Worm (Caenorhabditis elegans) whole organism, L3 larva: ENCODE measurements around the gene F49F1.5.

ENCODE experiments used
- aly-2 ChIP-seq: fragments of 150-350 bp; optimal IDR thresholded peaks from 2 replicates; lab custom pipeline; 2014; ENCODE audit warnings: missing biosample characterization, missing genetic modification characterization
- ama-1 ChIP-seq: fragments of 150-350 bp; optimal IDR thresholded peaks from 2 replicates; lab custom pipeline; 2018
- ceh-16 ChIP-seq: sonication (generic microtip); optimal IDR thresholded peaks from 2 replicates; lab custom pipeline; 2017; ENCODE audit warnings: missing biosample characterization, missing genetic modification characterization
- ceh-28 ChIP-seq: fragments of 150-350 bp; optimal IDR thresholded peaks from 2 replicates; lab custom pipeline; 2014; ENCODE audit warnings: missing biosample characterization, missing genetic modification reagents, missing genetic modification characterization
- ceh-82 ChIP-seq: fragments of 150-350 bp; optimal IDR thresholded peaks from 2 replicates; lab custom pipeline; 2014; ENCODE audit warnings: missing biosample characterization, missing genetic modification characterization
- ceh-9 ChIP-seq: sonication (generic microtip); optimal IDR thresholded peaks from 2 replicates; lab custom pipeline; 2018; ENCODE audit warnings: missing biosample characterization, missing genetic modification characterization
- daf-12 ChIP-seq: fragments of 150-350 bp; optimal IDR thresholded peaks from 2 replicates; lab custom pipeline; 2014; ENCODE audit warnings: missing biosample characterization, missing genetic modification reagents, missing genetic modification characterization
- egl-27 ChIP-seq: sonication (generic microtip); optimal IDR thresholded peaks from 4 replicates; lab custom pipeline; 2017; ENCODE audit warnings: missing biosample characterization, missing genetic modification reagents, missing genetic modification characterization
- egl-5 ChIP-seq: fragments of 150-350 bp; optimal IDR thresholded peaks from 2 replicates; lab custom pipeline; 2017; ENCODE audit warnings: missing biosample characterization, missing genetic modification reagents, missing genetic modification characterization, inconsistent platforms
- elt-1 ChIP-seq: fragments of 150-350 bp; optimal IDR thresholded peaks from 2 replicates; lab custom pipeline; 2014; ENCODE audit warnings: missing biosample characterization, missing genetic modification characterization
- elt-2 ChIP-seq: sonication (generic microtip); optimal IDR thresholded peaks from 2 replicates; lab custom pipeline; 2016; ENCODE audit warnings: missing genetic modification reagents, mild to moderate bottlenecking, missing genetic modification characterization, missing compliant biosample characterization
- elt-3 ChIP-seq, 3 experiments: fragments of 150-350 bp in 1 of 3; sonication (generic microtip) in 2 of 3; optimal IDR thresholded peaks; 2 replicates in 2 of 3; 4 replicates in 1 of 3; lab custom pipeline; 2014 to 2017; ENCODE audit warnings: missing biosample characterization in 3 of 3, missing genetic modification characterization in 3 of 3
- eor-1 ChIP-seq, 2 experiments: fragments of 150-350 bp; optimal IDR thresholded peaks; 2 replicates each; lab custom pipeline; 2014 to 2018; ENCODE audit warnings: missing biosample characterization in 2 of 2, missing genetic modification characterization in 2 of 2
- fkh-10 ChIP-seq: sonication (generic microtip); optimal IDR thresholded peaks from 2 replicates; lab custom pipeline; 2017; ENCODE audit warnings: missing biosample characterization, missing genetic modification reagents, missing genetic modification characterization
- fkh-2 ChIP-seq: fragments of 150-350 bp; optimal IDR thresholded peaks from 2 replicates; lab custom pipeline; 2014; ENCODE audit warnings: missing biosample characterization, missing genetic modification reagents, missing genetic modification characterization
- hmg-11 ChIP-seq: sonication (generic microtip); optimal IDR thresholded peaks from 2 replicates; lab custom pipeline; 2016; ENCODE audit warnings: missing genetic modification characterization, missing compliant biosample characterization
- lin-15B ChIP-seq: fragments of 150-350 bp; optimal IDR thresholded peaks from 2 replicates; lab custom pipeline; 2014; ENCODE audit warnings: missing biosample characterization, missing genetic modification characterization
- lin-39 ChIP-seq: fragments of 150-350 bp; optimal IDR thresholded peaks from 2 replicates; lab custom pipeline; 2018; ENCODE audit warnings: missing biosample characterization, missing genetic modification reagents, missing genetic modification characterization
- lsy-12 ChIP-seq: sonication (generic microtip); optimal IDR thresholded peaks from 2 replicates; lab custom pipeline; 2016; ENCODE audit warnings: mild to moderate bottlenecking, missing genetic modification characterization, missing compliant biosample characterization
- nfya-1 ChIP-seq: sonication (generic microtip); optimal IDR thresholded peaks from 2 replicates; lab custom pipeline; 2017; ENCODE audit warnings: missing genetic modification characterization, mild to moderate bottlenecking, missing compliant biosample characterization, antibody characterized with exemption, moderate library complexity; ENCODE audit not compliant: insufficient read depth
- nhr-11 ChIP-seq: fragments of 150-350 bp; optimal IDR thresholded peaks from 2 replicates; lab custom pipeline; 2014; ENCODE audit warnings: missing biosample characterization, missing genetic modification characterization
- nhr-23 ChIP-seq: fragments of 150-350 bp; optimal IDR thresholded peaks from 2 replicates; lab custom pipeline; 2014; ENCODE audit warnings: missing biosample characterization, missing genetic modification reagents, missing genetic modification characterization
- nhr-237 ChIP-seq: fragments of 150-350 bp; optimal IDR thresholded peaks from 2 replicates; lab custom pipeline; 2014; ENCODE audit warnings: missing biosample characterization, missing genetic modification characterization
- nhr-25 ChIP-seq: sonication (generic microtip); optimal IDR thresholded peaks from 2 replicates; lab custom pipeline; 2017; ENCODE audit warnings: missing biosample characterization, missing genetic modification characterization
- nhr-67 ChIP-seq: fragments of 150-350 bp; optimal IDR thresholded peaks from 2 replicates; lab custom pipeline; 2014; ENCODE audit warnings: missing biosample characterization, missing genetic modification characterization
- nhr-77 ChIP-seq: fragments of 150-350 bp; optimal IDR thresholded peaks from 2 replicates; lab custom pipeline; 2014; ENCODE audit warnings: missing biosample characterization, missing genetic modification characterization
- pha-4 ChIP-seq: fragments of 150-350 bp; optimal IDR thresholded peaks from 2 replicates; lab custom pipeline; 2014; ENCODE audit warnings: missing biosample characterization, missing genetic modification reagents, missing genetic modification characterization
- pqm-1 ChIP-seq: fragments of 150-350 bp; optimal IDR thresholded peaks from 2 replicates; lab custom pipeline; 2017; ENCODE audit warnings: missing biosample characterization, missing genetic modification characterization, inconsistent platforms
- sea-2 ChIP-seq: fragments of 150-350 bp; sonication (generic microtip); optimal IDR thresholded peaks from 4 replicates; lab custom pipeline; 2014; ENCODE audit warnings: missing biosample characterization, missing genetic modification reagents, missing genetic modification characterization
- skn-1 ChIP-seq: fragments of 150-350 bp; optimal IDR thresholded peaks from 2 replicates; lab custom pipeline; 2014; ENCODE audit warnings: missing biosample characterization, missing genetic modification characterization
- snpc-4 ChIP-seq: fragments of 150-350 bp; optimal IDR thresholded peaks from 2 replicates; lab custom pipeline; 2014; ENCODE audit warnings: missing biosample characterization, missing genetic modification characterization
- tbx-2 ChIP-seq: sonication (generic microtip); optimal IDR thresholded peaks from 2 replicates; lab custom pipeline; 2016; ENCODE audit warnings: mild to moderate bottlenecking, missing genetic modification characterization, missing compliant biosample characterization
- unc-39 ChIP-seq: sonication (generic microtip); optimal IDR thresholded peaks from 4 replicates; lab custom pipeline; 2017; ENCODE audit warnings: missing biosample characterization, missing genetic modification characterization
- unc-62 ChIP-seq: fragments of 150-350 bp; sonication (generic microtip); optimal IDR thresholded peaks from 4 replicates; lab custom pipeline; 2014; ENCODE audit warnings: missing biosample characterization, missing genetic modification reagents, missing genetic modification characterization
- ztf-4 ChIP-seq: fragments of 150-350 bp; optimal IDR thresholded peaks from 2 replicates; lab custom pipeline; 2014; ENCODE audit warnings: missing biosample characterization, missing genetic modification characterization

F49F1.5 gene

DNA sequence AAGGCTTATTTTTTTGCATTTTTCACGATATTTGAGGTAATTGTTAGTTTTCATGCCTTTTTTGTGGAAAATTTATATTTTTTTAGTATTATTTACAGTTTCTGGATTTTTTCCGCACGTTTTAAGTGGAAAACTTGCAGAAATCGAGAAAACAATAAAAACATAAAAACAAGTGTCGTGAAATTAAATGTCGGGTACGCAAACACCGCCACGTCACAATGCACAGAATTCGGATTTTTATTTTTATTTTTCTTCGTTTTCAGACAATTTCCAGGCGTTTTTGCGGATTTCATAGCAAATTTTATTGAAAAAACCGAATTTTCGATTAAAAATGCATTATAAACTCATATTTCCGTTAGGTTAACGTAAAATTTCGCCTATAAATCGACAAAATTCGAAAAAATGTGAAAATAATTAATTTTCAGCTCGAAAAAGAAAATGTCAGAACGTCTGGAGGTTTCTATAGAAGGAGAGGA lies 34.4 kb downstream of the F49F1.5 start, which contains the start of gene C35B1.2:
Gene C35B1.2, plus strand, starts transcription at position 426 of the 476 bp plus-strand sequence.
- TF ChIP-seq ceh-16, result no peak
- no peak for TF ChIP-seq daf-12 (tag; lab: Kevin White, UChicago)
- TF ChIP-seq elt-1 (tag; lab: Kevin White, UChicago), result no peak
- no peak for TF ChIP-seq unc-62 (GFP tag; lab: Kevin White, UChicago)
- no peak for TF ChIP-seq fkh-10 (GFP tag; lab: Kevin White, UChicago)
- TF ChIP-seq unc-39, result no peak
- no peak for TF ChIP-seq tbx-2 (tag; lab: Kevin White, UChicago)
- TF ChIP-seq egl-27, result no peak
- TF ChIP-seq nfya-1, result peak; percentile 14
- no peak for TF ChIP-seq lin-39 (tag; lab: Kevin White, UChicago)
- TF ChIP-seq elt-3 (tag; optimal IDR thresholded peaks at IDR 0.05; lab: Kevin White, UChicago), result no peak
- no peak for TF ChIP-seq ceh-28
- no peak for TF ChIP-seq fkh-2
- TF ChIP-seq sea-2 (GFP tag; lab: Kevin White, UChicago), result no peak
- no peak for TF ChIP-seq egl-5 (tag; lab: Kevin White, UChicago)
- no peak for TF ChIP-seq ama-1 (lab: Kevin White, UChicago)
- TF ChIP-seq nhr-23 (tag; lab: Kevin White, UChicago), result no peak
- peak; percentile 2 for TF ChIP-seq lin-15B (tag; lab: Kevin White, UChicago)
- TF ChIP-seq skn-1 (tag; lab: Kevin White, UChicago), result no peak
- peak; percentile 4 for TF ChIP-seq hmg-11 (tag; lab: Kevin White, UChicago)
- no peak for TF ChIP-seq ceh-82
- no peak for TF ChIP-seq nhr-67 (tag; lab: Kevin White, UChicago)
- no peak for TF ChIP-seq nhr-25 (tag; lab: Kevin White, UChicago)
- TF ChIP-seq, all 47 proteins: peak for 3

DNA sequence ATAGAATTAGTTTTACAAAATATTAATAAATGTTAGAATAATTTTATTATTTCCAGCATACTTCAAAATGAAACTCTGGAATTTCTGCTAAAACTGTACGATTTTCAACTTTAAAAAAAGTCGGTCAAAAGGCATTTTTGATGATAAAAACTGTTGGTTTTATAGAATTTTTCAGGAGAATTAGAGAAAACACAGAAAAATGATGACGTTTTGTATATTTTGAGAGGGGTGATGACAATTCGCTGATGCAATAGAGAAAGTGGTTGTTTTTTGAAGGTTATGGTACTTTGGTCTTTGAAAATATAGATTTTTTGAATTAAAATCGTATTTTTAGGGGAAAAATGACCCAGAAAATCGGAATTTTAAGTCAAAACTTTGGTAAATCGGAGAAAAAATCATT lies 35.2 kb downstream of the F49F1.5 start:
- TF ChIP-seq lsy-12 (tag; lab: Kevin White, UChicago), result no peak
- TF ChIP-seq skn-1 (tag; lab: Kevin White, UChicago), result peak; percentile 98
- no peak for TF ChIP-seq ama-1 (lab: Kevin White, UChicago)
- no peak for TF ChIP-seq unc-62 (GFP tag; lab: Kevin White, UChicago)
- no peak for TF ChIP-seq ztf-4 (tag; lab: Kevin White, UChicago)
- no peak for TF ChIP-seq tbx-2 (tag; lab: Kevin White, UChicago)
- no peak for TF ChIP-seq egl-27
- TF ChIP-seq nhr-25 (tag; lab: Kevin White, UChicago), result no peak
- TF ChIP-seq nhr-77 (tag; lab: Kevin White, UChicago), result no peak
- peak; percentile 65 for TF ChIP-seq elt-2
- TF ChIP-seq pha-4 (tag; lab: Kevin White, UChicago), result peak; percentile 30
- peak; percentile 47 for TF ChIP-seq pqm-1 (tag; lab: Kevin White, UChicago)
- no peak for TF ChIP-seq nfya-1
- TF ChIP-seq eor-1 (tag; optimal IDR thresholded peaks at IDR 0.05; lab: Kevin White, UChicago), result no peak

DNA sequence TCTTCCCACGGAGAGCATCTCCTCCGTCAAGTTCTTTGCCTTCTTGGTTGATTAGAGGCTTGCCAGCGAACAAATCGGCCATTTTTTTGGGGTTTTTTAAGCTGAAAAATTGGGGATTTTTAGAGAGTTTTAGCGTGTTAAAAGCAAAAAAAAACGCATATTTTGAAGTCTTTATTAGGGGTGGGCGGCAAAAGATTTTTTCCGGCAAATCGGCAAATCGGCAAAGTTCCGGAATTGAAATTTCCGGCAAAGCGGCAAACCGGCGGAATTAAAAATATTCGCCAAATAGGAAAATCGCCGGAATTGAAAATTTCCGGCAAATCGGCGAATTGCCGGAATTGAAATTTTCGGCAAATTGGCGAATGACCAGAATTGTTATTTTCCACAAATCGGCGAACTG lies 36.1 kb downstream of the F49F1.5 start, which contains the start of gene C35B1.5:
Gene C35B1.5, minus strand, starts transcription at position 101 of the 400 bp plus-strand sequence.
- TF ChIP-seq fkh-10 (GFP tag; lab: Kevin White, UChicago), result no peak
- TF ChIP-seq pha-4 (tag; lab: Kevin White, UChicago), result no peak
- TF ChIP-seq elt-3 (tag; optimal IDR thresholded peaks at IDR 0.05; lab: Kevin White, UChicago), result no peak
- no peak for TF ChIP-seq nhr-237 (tag; lab: Kevin White, UChicago)
- no peak for TF ChIP-seq elt-1 (tag; lab: Kevin White, UChicago)
- TF ChIP-seq nfya-1, result no peak

DNA sequence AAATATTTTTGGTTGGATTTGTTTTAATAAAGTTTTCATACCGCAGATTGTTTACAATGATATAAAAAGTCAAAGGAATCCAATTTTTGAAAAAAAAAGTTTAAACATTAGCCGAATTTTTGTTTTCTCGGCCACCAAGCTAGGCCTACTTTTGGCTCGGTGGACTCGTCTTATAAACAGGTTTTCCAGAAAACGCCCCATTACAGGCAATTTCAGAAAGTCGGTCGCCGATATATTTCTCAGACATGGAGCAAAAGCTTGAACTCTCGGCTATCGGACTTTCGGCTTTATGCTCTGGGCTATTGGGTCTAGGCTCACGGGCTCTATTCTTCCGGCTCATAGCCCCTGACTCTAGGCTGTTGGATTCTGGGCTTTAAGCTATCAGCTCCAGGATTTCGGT lies 37.1 kb downstream of the F49F1.5 start:
- TF ChIP-seq egl-27, result no peak
- no peak for TF ChIP-seq ceh-82
- no peak for TF ChIP-seq unc-62 (GFP tag; lab: Kevin White, UChicago)
- TF ChIP-seq ama-1 (lab: Kevin White, UChicago), result peak; percentile 52
- no peak for TF ChIP-seq elt-3 (tag; optimal IDR thresholded peaks at IDR 0.05; lab: Kevin White, UChicago)
- TF ChIP-seq nhr-23 (tag; lab: Kevin White, UChicago), result no peak
- TF ChIP-seq nhr-11 (tag; lab: Kevin White, UChicago), result no peak
- TF ChIP-seq skn-1 (tag; lab: Kevin White, UChicago), result no peak
- TF ChIP-seq tbx-2 (tag; lab: Kevin White, UChicago), result no peak

DNA sequence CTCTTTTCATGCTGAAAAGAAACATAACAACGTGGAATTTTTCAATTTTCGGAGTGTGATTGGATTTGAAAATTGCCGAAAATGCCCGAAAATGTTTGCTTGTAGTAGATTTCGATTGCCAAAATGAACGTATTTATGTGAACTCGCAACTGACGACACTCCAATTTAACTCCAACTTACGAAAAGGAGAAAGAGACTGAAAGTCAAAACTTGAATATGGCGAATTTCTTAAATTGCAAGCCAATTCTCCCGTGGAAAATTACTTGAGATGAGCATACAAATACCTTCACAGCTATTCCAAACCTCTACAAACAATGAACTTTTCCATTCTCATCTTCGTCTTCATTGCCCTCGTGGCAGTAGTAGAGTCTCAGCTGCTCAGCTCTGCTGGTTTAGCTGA lies 37.6 kb downstream of the F49F1.5 start:
- TF ChIP-seq nhr-237 (tag; lab: Kevin White, UChicago) (no peak), lsy-12 (tag; lab: Kevin White, UChicago) (no peak), nhr-25 (tag; lab: Kevin White, UChicago) (no peak), skn-1 (tag; lab: Kevin White, UChicago) (no peak), fkh-2 (no peak), snpc-4 (tag; lab: Kevin White, UChicago) (no peak), ztf-4 (tag; lab: Kevin White, UChicago) (no peak), fkh-10 (GFP tag; lab: Kevin White, UChicago) (no peak), aly-2 (tag; lab: Kevin White, UChicago) (no peak), elt-3 (tag; optimal IDR thresholded peaks at IDR 0.05; lab: Kevin White, UChicago) (no peak), nfya-1 (no peak), sea-2 (GFP tag; lab: Kevin White, UChicago) (no peak), egl-27 (no peak), hmg-11 (tag; lab: Kevin White, UChicago) (no peak), egl-5 (tag; lab: Kevin White, UChicago) (no peak), ceh-9 (tag; lab: Kevin White, UChicago) (no peak), lin-39 (tag; lab: Kevin White, UChicago) (no peak)
